Fruit fly (Drosophila melanogaster) whole organism, prepupa: ENCODE results near the gene CG44044.

Source experiments
- Eip75B ChIP-seq: fragments of 200-800 bp; sonication (Bioruptor generic); optimal IDR thresholded peaks from 3 replicates; lab custom pipeline; 2016; ENCODE audit warnings: missing biosample characterization, missing genetic modification characterization
- Met ChIP-seq: fragments of 200-800 bp; sonication (Bioruptor generic); optimal IDR thresholded peaks from 3 replicates; lab custom pipeline; 2016; ENCODE audit warnings: missing biosample characterization, missing genetic modification characterization

DNA sequence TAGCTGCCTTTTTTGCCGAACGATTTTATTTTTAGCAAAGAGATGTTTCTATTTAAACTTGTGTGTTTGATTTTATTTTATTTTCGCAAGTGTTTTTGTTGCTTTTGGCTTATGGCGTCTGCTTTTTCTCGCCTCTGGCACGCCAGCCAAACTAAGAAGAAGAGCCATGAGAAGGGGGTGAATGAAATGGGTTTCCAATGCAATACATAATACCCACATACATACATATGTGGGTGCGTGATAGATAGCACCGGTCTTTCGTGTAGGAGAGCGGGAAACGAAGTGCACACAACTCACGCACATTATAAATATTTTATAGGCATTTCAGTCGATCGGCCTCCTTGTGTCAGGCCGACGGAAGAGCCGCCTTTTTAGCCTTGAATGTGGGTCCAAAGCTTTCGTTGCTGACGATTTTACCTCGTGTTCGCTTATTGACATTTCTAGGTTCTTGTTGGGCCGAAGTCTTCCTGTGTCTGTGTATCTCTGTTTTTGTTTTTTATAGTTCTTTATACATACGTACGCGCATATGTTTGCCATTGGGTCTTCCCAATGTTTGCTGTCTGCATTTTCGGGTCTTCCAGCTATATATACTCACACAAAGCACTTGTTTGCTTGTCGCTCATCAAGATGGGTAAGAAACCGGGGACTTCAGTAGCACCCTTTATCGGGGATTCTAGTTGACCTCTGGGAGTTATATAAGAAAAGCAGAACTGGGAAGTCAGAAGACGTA lies 45.6 kb upstream of the CG44044 start:
- TF ChIP-seq Met (GFP tag; lab: Kevin White, UChicago), result no peak
- TF ChIP-seq Eip75B, result no peak
